Worm (Caenorhabditis elegans) whole organism, dauer: Measurements from ENCODE around the gene sek-1.

Experiments used
- unc-62 ChIP-seq: sonication (generic microtip); optimal IDR thresholded peaks from 2 replicates; lab custom pipeline; 2017; ENCODE audit warnings: missing biosample characterization, missing genetic modification reagents, missing genetic modification characterization

sek-1 gene

DNA sequence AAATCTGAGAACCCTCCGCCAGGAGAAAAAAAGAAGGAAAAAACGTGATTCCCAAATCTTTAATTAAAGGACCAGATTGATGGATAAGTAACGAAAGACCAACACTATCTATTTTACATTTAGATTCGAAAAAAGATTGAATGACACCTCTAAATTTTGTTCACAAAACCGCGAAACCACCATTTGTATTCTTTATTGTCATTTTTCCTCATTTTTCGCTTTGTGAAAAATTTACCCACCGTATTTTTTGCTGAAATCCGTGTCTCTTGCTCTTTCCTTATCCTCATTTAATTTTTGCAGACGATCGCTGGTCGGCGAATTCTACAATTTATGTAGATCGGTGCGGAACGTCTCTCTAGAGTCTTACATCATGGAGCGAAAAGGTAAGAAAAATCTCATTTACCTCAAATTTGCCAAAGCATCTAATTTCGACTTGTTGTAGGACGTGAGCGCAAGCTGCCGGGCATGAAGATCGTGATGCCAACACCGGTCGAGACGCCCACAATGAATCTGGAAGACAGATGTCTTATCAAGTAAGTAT is at the start of gene sek-1, which contains the start of gene R03G5.6:
sek-1 (plus strand) TSS at position 301 of the 541 bp plus-strand sequence.
R03G5.6 (minus strand) TSS at position 491 of the 541 bp plus-strand sequence.
- no peak for TF ChIP-seq unc-62 (GFP tag; lab: Kevin White, UChicago)

DNA sequence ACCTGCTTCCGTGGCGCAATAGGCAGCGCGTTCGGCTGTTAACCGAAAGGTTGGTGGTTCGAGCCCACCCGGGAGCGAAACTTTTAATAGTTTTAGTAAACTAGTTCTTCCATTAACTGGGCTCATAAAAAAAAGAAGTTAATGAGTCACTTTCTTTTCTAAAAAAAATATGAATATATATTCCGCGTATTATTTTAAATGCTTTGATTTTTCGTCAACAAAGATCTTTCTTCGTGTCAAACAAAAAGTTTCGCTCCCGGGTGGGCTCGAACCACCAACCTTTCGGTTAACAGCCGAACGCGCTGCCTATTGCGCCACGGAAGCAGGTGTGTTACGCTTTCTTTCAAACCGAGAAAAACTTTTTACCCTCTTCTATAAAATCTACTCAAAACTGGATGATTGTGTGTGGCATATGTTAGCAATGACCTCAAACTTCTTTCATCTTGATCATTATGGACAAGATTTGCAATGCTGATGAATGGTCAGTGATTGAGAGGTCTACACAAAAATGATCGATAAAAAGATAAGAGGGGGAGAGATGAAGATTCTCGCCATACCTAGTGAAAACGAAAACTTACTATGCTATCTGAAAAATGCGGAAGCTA is 42.7 kb upstream of the sek-1 start:
- TF ChIP-seq unc-62 (GFP tag; lab: Kevin White, UChicago) = no peak

DNA sequence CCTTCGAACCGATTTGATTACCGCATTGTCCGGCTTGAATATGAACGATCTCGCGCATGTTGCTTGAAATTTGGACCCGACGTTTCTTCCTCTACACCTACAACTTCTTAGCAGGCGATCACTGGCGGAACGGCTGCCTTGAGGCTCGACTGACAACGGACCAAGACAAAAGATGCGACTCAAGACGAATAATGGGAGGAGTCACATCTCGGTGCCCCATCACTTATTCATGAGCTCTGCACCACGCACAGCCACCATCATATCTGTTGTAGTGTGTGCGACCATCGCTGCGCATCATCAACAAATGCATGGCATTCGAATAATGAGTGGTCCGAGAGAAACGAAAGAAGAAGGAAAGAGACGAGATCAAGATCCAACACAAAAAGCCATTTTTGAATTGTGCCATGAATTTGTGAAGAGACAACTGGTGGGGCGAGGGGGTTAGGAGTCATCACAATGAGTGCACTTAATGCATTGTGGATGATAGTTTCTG is 40.0 kb upstream of the sek-1 start, which contains the start of gene mec-7:
mec-7 (minus strand) TSS at position 181 of the 493 bp plus-strand sequence.
- TF ChIP-seq unc-62 (GFP tag; lab: Kevin White, UChicago) = no peak

DNA sequence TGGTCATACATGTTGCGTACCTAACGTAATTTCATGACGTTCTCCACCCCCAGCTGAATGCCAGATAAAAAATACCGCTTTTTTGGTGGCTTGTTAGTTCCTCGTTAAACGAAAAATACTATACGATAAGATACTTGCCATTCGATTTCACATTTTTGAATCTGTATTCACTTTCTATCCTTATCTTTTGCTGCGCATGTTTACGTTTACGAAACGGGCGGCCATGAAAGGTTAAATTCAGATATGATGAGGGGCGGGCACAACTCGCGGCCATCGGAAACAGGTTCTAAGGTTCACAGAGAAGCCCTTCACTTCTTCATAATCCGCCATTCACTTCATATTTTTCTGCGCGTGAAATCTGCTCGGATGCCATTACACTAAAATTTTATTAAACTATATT is 37.7 kb upstream of the sek-1 start:
- TF ChIP-seq unc-62 (GFP tag; lab: Kevin White, UChicago) = no peak

DNA sequence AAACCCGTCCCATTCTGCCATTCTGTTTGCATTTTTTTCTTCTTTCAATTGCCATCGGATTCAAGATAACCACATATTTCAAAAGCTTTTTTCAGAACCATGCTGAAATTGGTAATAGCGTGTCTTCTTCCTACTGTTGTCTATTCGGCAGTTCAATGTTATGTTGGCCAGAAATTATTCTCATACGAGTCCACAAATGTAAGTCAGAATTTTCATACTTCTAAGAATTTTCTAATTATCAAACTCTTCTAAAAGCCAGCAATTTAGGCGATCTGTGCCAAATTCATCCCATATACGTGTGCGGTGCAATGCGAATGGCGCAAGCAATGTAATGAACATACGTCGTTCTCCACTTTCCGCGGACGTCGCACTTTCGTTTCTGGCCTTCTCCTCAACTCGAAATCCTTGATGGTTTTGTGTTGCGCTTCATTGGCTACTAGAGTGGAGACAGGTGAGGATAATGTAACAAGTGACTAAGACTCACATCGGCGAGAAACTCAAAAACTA is 37.0 kb upstream of the sek-1 start, which contains the start of gene ZK154.1:
ZK154.1 (plus strand) TSS at position 51 of the 507 bp plus-strand sequence.
- no peak for TF ChIP-seq unc-62 (GFP tag; lab: Kevin White, UChicago)

DNA sequence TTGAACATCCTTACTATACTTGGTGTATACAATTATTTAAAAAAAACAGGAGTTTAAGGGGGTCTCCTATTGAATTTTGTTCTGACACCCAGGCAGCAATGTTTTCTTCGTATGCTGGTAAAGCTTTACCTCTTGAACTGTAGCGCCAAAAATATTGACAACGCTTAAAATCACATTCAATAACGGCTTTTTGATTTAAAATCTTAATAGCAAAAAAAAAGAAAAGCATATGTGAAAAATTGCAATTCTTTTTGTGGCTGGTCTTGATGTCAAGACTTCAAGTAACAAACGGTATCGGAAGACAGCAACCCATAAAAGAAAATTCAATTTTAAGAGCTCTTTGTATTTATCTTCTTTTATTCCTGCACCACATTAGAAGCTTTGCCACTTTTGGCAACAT is 34.7 kb upstream of the sek-1 start:
- TF ChIP-seq unc-62 (GFP tag; lab: Kevin White, UChicago) = no peak

DNA sequence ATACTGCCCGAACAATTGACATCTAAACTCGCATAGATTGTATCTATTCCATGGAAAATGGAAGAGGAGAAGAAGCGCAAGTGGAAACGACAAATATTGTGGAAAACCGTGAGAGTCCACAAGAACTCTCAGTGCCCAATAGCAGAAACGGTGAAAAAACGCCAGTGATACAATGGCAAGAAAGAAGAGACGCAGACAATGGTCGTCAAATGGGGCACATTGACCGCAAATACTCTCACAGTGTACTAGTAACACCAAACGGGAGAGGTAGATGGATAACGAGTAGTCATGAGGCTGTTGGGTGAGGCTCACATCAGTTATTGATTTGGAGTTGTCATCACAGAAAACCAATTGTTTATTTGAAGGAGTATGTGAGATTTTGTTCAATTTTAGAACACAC is 34.1 kb upstream of the sek-1 start, which contains the start of gene ZK154.4:
ZK154.4 (minus strand) TSS at position 27 of the 400 bp plus-strand sequence.
- TF ChIP-seq unc-62 (GFP tag; lab: Kevin White, UChicago) = no peak

DNA sequence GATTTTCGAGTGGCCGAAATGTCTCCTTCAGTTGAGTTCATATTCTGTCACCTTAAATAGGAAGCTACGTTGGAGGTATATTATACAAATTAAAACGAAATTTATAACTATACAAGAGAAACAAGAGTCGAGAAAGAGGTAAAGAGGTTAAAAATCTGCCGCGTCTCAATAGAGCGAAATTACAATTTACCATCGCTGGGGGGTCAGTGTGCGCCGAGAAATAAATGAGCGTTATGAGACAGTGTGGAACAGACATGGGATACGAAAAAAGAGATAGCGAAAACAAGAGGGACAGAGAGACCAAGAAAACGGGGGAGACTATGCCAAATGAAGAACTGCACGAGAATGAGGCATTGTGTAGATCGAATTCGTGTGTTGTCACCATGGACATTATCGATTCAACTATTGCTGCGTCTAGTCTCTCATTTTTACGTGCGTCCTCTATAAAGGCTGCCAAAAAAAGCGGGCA is 28.6 kb upstream of the sek-1 start, which contains the start of gene ZK154.5:
ZK154.5 (minus strand) TSS at position 51 of the 469 bp plus-strand sequence.
- no peak for TF ChIP-seq unc-62 (GFP tag; lab: Kevin White, UChicago)

DNA sequence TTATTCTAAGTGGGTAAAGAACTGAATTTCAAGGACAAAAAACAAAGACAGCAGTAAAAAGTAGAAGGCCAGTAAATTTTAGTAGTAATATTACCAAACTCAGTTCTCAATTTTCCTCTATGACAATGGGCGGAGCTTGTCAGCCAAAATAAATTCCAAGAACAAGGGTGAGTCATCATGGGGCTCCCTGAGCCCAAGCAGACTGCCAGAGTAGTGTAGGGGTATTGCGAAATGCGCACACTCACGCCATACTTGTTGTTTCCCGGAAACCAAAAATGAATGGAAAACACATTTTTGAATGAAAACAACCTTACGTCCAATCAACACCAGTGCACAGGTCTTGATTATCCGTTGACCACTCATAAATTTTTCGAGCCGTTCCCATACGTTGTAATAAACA is 24.7 kb upstream of the sek-1 start:
- TF ChIP-seq unc-62 (GFP tag; lab: Kevin White, UChicago) = no peak

DNA sequence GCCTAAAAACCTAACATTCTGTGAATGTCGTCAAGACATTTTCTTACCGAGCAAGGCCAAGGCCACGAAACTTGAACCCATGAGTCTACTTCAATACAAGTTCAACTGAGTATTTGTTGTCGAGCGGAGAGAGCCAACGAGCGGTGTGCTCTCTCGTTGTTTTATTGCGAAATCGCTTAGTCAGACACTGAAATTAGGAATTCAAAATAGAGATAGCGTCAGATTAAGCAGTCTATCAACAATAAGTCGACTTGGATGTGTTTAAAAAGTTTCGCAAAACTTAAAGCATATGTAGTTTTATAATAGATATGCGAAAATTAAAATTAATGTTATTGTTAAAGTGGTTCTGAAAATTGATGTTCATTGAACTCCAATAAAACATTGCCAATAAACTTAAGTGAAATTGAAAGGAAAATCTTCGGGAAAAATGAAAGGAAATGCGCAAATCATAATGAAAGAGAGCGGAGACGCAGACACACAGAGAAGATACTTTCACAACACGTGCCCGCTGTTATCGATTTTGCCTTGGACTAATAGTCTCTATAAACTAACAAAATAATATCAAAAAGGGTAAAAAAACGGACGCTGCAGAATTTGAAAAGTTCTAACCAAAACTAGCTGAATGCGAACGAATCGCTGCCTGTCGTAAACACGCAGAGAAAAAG is 23.0 kb upstream of the sek-1 start, which contains the start of gene ZK154.6:
ZK154.6 (minus strand) TSS at position 187 of the 665 bp plus-strand sequence.
- TF ChIP-seq unc-62 (GFP tag; lab: Kevin White, UChicago) = no peak

DNA sequence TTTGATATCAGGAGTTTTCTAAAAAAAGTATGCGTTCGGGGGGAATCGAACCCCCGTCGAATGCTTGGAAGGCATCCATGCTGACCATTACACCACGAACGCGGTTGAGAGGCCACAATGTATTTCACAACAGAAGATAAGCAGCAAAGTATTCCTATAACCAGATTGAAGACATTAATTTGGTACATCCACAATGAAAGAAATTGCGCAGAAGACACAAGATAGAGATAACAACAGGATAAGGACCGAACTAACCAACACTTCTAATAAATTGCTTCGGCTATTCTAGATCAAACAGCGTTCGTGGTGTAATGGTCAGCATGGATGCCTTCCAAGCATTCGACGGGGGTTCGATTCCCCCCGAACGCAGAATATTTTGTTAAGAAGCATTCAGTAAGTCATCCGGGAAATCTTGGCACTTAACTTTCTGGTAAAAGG is 22.2 kb upstream of the sek-1 start:
- TF ChIP-seq unc-62 (GFP tag; lab: Kevin White, UChicago) = no peak

DNA sequence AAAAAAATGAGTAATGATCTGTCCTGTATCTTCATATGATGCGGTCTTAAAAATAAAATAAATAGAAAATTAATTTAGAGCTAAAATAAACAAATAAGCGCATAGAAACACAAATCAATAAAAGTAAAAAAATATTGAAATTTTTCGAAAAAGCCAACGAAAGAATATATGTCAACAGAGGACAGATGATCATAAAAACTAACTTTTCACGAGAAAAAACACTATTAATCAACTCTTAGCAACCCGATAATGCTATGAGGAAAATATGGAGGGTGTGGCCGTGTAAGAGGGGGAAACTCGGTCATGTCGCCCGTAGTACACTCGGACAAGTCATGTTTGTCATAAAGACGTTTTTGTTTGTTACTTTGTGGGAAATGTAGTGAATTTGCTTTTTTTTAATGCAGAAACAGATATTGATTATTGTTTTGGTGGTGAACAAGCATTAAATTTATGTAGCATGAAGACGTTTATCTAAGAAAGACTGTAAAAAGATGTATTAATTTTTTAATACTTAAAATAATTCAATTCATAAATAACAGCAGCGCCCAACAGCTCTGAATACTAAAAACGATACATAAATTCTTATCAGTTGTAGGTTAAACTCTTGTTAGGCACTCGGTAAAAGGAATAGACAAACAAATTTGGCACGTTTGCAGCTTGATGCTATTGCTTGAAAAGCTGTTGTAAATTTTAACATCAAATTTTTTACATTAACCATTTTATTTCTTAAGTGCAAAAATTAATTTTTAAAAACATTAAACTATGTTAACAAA is 18.1 kb upstream of the sek-1 start, which contains the start of gene adm-4:
adm-4 (minus strand) TSS at position 51 of the 773 bp plus-strand sequence.
- no peak for TF ChIP-seq unc-62 (GFP tag; lab: Kevin White, UChicago)

DNA sequence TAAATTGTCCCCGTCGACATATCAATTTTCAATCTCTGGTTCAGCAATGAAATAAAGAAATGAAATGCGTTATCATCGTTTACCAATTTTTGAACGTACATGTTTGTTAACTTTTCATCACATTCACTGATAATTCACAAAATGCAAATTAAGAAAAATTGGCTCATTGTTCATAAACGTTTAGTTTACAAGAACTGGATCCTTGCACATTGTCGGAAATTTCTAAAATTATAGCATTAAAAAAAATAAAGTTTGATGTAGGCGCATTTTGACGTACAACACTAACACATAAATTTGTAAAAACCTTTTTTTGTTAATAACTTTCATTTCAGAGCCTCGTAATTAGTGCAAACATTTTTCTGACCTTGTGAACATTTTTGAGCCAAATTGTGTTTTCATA is 16.9 kb upstream of the sek-1 start, which contains the start of gene gpx-7:
gpx-7 (minus strand) TSS at position 101 of the 400 bp plus-strand sequence.
- no peak for TF ChIP-seq unc-62 (GFP tag; lab: Kevin White, UChicago)

DNA sequence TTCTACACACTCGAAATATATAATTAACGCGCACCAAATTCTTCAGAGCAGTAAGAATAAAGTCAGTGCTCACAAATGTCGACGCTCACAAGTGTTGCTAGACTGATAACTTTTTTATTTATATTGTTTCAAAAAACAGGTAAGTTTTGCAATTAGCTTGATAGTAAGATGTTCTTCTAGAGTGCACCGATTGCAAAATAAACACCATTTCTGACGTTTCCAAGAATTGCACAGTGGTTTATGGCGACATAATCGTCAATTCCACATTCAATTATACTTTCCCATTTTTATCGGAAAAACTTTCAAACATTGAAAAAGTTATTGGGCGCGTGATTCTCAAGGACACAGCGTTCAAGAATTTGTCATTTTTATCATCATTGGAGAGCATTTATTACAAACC is 16.2 kb upstream of the sek-1 start:
- no peak for TF ChIP-seq unc-62 (GFP tag; lab: Kevin White, UChicago)

DNA sequence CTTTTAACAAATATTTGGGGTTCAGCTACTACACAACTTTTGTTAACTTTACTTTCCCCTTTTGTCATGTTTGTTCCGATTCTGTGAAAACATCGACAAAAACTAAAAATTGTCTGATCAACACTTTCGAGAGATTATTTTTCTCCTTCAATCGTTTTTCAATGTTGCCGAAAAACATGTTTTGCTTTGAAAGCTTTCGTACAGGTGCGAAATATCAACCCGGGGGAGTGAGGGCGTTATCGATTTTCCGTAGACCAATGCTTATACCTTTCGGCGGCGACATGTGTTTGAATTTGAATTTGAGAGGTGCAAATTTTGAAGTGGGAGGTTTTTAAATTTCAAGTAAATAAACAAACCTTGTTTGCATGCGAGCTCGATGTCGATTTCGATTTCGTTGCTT is 8.1 kb upstream of the sek-1 start:
- no peak for TF ChIP-seq unc-62 (GFP tag; lab: Kevin White, UChicago)
